Worm (Caenorhabditis elegans): ENCODE data around the gene ent-4.

ce11 chrIV:13778710-13779109 lies 52.0 kb downstream of the ent-4 start, which contains the start of gene gly-10:
- TF ChIP-seq nhr-232 (tag; optimal IDR thresholded peaks at IDR 0.05), result no peak
- TF ChIP-seq fax-1 (tag; optimal IDR thresholded peaks at IDR 0.05), result no peak
- no peak for TF ChIP-seq ceh-31 (tag; optimal IDR thresholded peaks at IDR 0.05)
- TF ChIP-seq ceh-34 (tag; optimal IDR thresholded peaks at IDR 0.05), result no peak
- TF ChIP-seq syd-9 (tag; optimal IDR thresholded peaks at IDR 0.05), result no peak
- no peak for TF ChIP-seq nhr-11 (tag; optimal IDR thresholded peaks at IDR 0.05)
- TF ChIP-seq lin-11 (tag; optimal IDR thresholded peaks at IDR 0.05), result no peak

Measured in whole organism, late embryonic.